Worm (Caenorhabditis elegans): ENCODE data around the gene C50E3.12.

Gene C50E3.12

DNA sequence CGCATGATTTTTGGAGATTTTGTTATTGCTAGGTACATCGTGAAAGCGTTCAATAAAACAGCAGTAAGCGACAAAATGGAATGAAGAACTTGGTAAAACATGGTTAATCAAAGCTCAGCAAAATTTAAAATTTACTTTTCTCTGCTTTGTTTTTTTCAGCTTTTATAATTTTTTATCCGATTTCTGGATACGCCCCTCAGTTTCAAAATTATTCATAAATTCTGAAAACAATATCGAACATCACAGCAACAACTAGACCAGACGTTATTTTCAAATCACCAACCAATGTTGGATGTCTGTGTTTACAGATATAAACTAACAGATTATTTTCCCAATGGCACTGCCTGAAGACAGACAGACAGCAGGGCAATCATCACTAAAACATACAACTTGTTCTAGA is 12.8 kb upstream of the C50E3.12 start, which contains the start of gene srd-31:
Gene srd-31, minus strand, starts transcription at position 101 of the 400 bp plus-strand sequence.
- no peak for TF ChIP-seq syd-9 (tag; optimal IDR thresholded peaks at IDR 0.05)
- TF ChIP-seq pqm-1 (tag; optimal IDR thresholded peaks at IDR 0.05): no peak
- TF ChIP-seq rnt-1 (tag; optimal IDR thresholded peaks at IDR 0.05): no peak
- no peak for TF ChIP-seq sox-4 (tag; optimal IDR thresholded peaks at IDR 0.05)
- no peak for TF ChIP-seq tbx-7 (tag; optimal IDR thresholded peaks at IDR 0.05)
- no peak for TF ChIP-seq unc-3 (GFP tag; conservative IDR thresholded peaks at IDR 0.05)
- no peak for TF ChIP-seq unc-3 (tag; optimal IDR thresholded peaks at IDR 0.05)
- no peak for TF ChIP-seq sdc-2 (tag; optimal IDR thresholded peaks at IDR 0.05)
- TF ChIP-seq pha-4 (tag; optimal IDR thresholded peaks at IDR 0.05): no peak
- no peak for TF ChIP-seq hlh-30 (tag; optimal IDR thresholded peaks at IDR 0.05; ENCODE audit: insufficient read depth)
- no peak for TF ChIP-seq fkh-10 (GFP tag; optimal IDR thresholded peaks at IDR 0.05)
- no peak for TF ChIP-seq hlh-13 (GFP tag; optimal IDR thresholded peaks at IDR 0.05)
- no peak for TF ChIP-seq T23F11.4 (GFP tag; optimal IDR thresholded peaks at IDR 0.05)
- TF ChIP-seq ceh-22 (tag; optimal IDR thresholded peaks at IDR 0.05): no peak
- TF ChIP-seq Y22D7AL.16 (tag; optimal IDR thresholded peaks at IDR 0.05): no peak
- no peak for TF ChIP-seq ceh-19 (GFP tag; optimal IDR thresholded peaks at IDR 0.05)

DNA sequence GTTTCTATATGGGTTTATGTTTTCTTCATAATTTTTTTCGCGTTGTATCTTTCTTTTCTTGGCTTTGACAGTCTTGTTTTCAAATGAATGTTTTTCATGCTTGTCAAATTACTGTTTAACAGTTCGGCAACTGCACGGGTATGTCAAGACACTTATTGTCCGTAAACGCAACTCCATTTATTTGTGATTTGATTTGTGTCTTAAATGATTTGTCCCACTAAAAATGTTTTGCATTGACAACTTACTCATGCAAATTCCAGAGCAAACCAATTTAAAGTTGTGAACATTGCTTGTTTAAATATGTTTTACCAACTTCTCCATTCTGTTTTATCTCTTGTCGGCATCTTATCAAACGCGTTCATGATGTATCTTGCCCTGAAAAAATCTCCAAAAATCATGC is 9.9 kb upstream of the C50E3.12 start, which contains the start of gene srd-25:
Gene srd-25, plus strand, starts transcription at position 301 of the 400 bp plus-strand sequence.
- TF ChIP-seq pat-9 (tag; optimal IDR thresholded peaks at IDR 0.05) (no peak), ceh-30 (tag; optimal IDR thresholded peaks at IDR 0.05) (no peak), pha-4 (tag; optimal IDR thresholded peaks at IDR 0.05) (no peak), ttx-3 (tag; optimal IDR thresholded peaks at IDR 0.05) (no peak), hlh-6 (tag; optimal IDR thresholded peaks at IDR 0.05) (no peak), ceh-24 (tag; optimal IDR thresholded peaks at IDR 0.05) (no peak), ztf-16 (tag; optimal IDR thresholded peaks at IDR 0.05) (no peak), ceh-48 (tag; optimal IDR thresholded peaks at IDR 0.05) (no peak), ets-4 (tag; optimal IDR thresholded peaks at IDR 0.05) (no peak), gmeb-2 (tag; optimal IDR thresholded peaks at IDR 0.05) (no peak), npax-4 (tag; optimal IDR thresholded peaks at IDR 0.05) (no peak), F13H6.1 (tag; optimal IDR thresholded peaks at IDR 0.05) (no peak), unc-55 (GFP tag; optimal IDR thresholded peaks at IDR 0.05) (no peak), nhr-11 (tag; optimal IDR thresholded peaks at IDR 0.05) (no peak), pag-3 (tag; optimal IDR thresholded peaks at IDR 0.05; ENCODE audit: borderline replicate concordance) (no peak)

DNA sequence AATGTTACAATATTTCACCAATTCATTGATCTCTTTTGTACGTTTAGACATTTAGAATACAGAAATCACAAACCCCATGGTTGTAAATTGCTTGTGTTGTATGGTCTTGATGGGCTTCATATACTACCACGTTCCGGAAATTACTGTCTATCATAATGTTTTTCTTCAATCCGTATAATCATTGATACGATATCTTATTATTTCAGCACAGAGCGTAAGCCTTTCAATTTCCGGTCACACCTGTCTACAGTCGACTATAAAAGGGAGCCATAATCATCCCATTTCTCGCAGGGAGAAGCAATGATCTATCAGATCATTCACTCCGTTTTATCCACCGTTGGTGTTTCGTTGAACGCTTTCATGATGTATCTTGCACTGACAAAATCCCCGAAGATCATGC is 7.6 kb upstream of the C50E3.12 start, which contains the start of gene srd-30:
Gene srd-30, plus strand, starts transcription at position 301 of the 400 bp plus-strand sequence.
- TF ChIP-seq fkh-6 (tag; optimal IDR thresholded peaks at IDR 0.05) (no peak), unc-3 (GFP tag; conservative IDR thresholded peaks at IDR 0.05) (no peak), unc-3 (tag; optimal IDR thresholded peaks at IDR 0.05) (no peak), hlh-6 (tag; optimal IDR thresholded peaks at IDR 0.05) (no peak)

DNA sequence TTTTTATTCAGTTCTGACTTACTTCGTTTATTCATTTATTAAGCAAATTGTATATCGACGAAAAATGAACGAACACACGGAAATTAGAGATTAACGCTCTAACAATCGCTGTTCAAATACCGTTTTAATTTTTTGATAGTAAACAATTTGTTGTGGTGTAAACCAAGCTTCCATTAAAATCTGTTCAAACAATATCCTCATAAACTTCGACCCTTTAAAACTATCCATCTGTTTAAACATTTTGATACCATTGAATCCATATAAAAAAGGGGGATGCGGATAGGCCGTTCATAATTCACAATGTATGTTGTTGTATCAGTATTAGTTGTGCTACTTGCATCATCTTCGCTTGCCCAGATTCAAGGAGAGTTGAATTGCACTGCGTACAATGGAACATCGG is 4.7 kb upstream of the C50E3.12 start, which contains the start of gene F07C4.6:
Gene F07C4.6, plus strand, starts transcription at position 301 of the 400 bp plus-strand sequence.
- no peak for TF ChIP-seq npax-4 (tag; optimal IDR thresholded peaks at IDR 0.05)
- no peak for TF ChIP-seq rnt-1 (tag; optimal IDR thresholded peaks at IDR 0.05)
- TF ChIP-seq nhr-11 (tag; optimal IDR thresholded peaks at IDR 0.05): no peak
- no peak for TF ChIP-seq pax-1 (tag; optimal IDR thresholded peaks at IDR 0.05)

DNA sequence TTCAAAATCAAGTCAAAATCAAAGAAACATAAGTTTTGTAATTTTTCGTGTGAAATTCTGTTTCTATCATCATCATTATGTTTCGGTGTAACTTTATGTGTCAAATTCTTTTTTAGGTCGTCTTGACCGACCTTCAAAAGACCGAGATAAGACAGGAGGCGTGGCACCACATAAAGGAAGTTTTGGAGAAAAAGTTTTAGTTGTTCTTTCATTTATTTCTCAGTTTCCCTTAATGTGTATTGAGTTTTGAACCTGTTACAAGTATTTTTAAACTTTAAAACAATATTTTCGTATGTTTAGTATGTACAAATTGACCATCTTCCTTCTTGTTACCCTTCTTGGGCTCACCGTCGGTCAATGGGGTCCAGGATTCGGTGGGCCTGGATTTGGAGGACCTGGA is 2.8 kb upstream of the C50E3.12 start, which contains the start of gene grsp-4:
Gene grsp-4, plus strand, starts transcription at position 301 of the 400 bp plus-strand sequence.
- TF ChIP-seq syd-9 (tag; optimal IDR thresholded peaks at IDR 0.05): no peak
- TF ChIP-seq nhr-11 (tag; optimal IDR thresholded peaks at IDR 0.05): no peak
- TF ChIP-seq ceh-45 (GFP tag; IDR thresholded peaks at IDR 0.05): no peak
- no peak for TF ChIP-seq pha-2 (tag; optimal IDR thresholded peaks at IDR 0.05)
- TF ChIP-seq ceh-48 (tag; optimal IDR thresholded peaks at IDR 0.05): no peak
- no peak for TF ChIP-seq sox-2 (GFP tag; IDR thresholded peaks at IDR 0.05)
- no peak for TF ChIP-seq hlh-15 (tag; optimal IDR thresholded peaks at IDR 0.05)
- no peak for TF ChIP-seq ahr-1 (tag; optimal IDR thresholded peaks at IDR 0.05)
- no peak for TF ChIP-seq pros-1 (tag; optimal IDR thresholded peaks at IDR 0.05)

Measured in whole organism, late embryonic.